Worm (Caenorhabditis elegans) whole organism, L2 larva: ENCODE results near the gene C56A3.4.

Source experiments
- C34F6.9 ChIP-seq: fragments of 150-350 bp; optimal IDR thresholded peaks from 2 replicates; lab custom pipeline; 2014; ENCODE audit warnings: missing biosample characterization, missing genetic modification characterization
- F13H6.1 ChIP-seq: sonication (generic microtip); optimal IDR thresholded peaks from 2 replicates; lab custom pipeline; 2016; ENCODE audit warnings: missing genetic modification characterization, missing compliant biosample characterization
- R02D3.7 ChIP-seq: fragments of 150-350 bp; optimal IDR thresholded peaks from 2 replicates; lab custom pipeline; 2014; ENCODE audit warnings: missing biosample characterization, missing genetic modification characterization
- Y55F3AM.14 ChIP-seq: fragments of 200-800 bp; sonication (Bioruptor generic); optimal IDR thresholded peaks from 2 replicates; lab custom pipeline; 2018; ENCODE audit warnings: mild to moderate bottlenecking, missing genetic modification characterization, missing compliant biosample characterization
- ZK546.5 ChIP-seq: sonication (generic microtip); optimal IDR thresholded peaks from 2 replicates; lab custom pipeline; 2017; ENCODE audit warnings: missing biosample characterization, missing genetic modification characterization
- alr-1 ChIP-seq: fragments of 150-350 bp; optimal IDR thresholded peaks from 2 replicates; lab custom pipeline; 2014; ENCODE audit warnings: missing biosample characterization, missing genetic modification characterization
- aly-2 ChIP-seq: fragments of 150-350 bp; optimal IDR thresholded peaks from 2 replicates; lab custom pipeline; 2014; ENCODE audit warnings: missing biosample characterization, missing genetic modification characterization
- ama-1 ChIP-seq: fragments of 150-350 bp; optimal IDR thresholded peaks from 2 replicates; lab custom pipeline; 2018; ENCODE audit warnings: inconsistent platforms
- ceh-16 ChIP-seq: fragments of 150-350 bp; optimal IDR thresholded peaks from 2 replicates; lab custom pipeline; 2014; ENCODE audit warnings: missing biosample characterization, missing genetic modification characterization
- ceh-82 ChIP-seq: fragments of 150-350 bp; optimal IDR thresholded peaks from 2 replicates; lab custom pipeline; 2014; ENCODE audit warnings: missing biosample characterization, missing genetic modification characterization
- crh-2 ChIP-seq: sonication (generic microtip); optimal IDR thresholded peaks from 2 replicates; lab custom pipeline; 2017; ENCODE audit warnings: missing biosample characterization, missing genetic modification characterization
- dmd-4 ChIP-seq: sonication (generic microtip); optimal IDR thresholded peaks from 2 replicates; lab custom pipeline; 2017; ENCODE audit warnings: missing biosample characterization, missing genetic modification characterization
- egl-27 ChIP-seq: sonication (generic microtip); optimal IDR thresholded peaks from 3 replicates; lab custom pipeline; 2017; ENCODE audit warnings: missing biosample characterization, missing genetic modification reagents, missing genetic modification characterization
- elt-3 ChIP-seq: sonication (generic microtip); optimal IDR thresholded peaks from 2 replicates; lab custom pipeline; 2017; ENCODE audit warnings: missing biosample characterization, missing genetic modification characterization
- fos-1 ChIP-seq: fragments of 150-350 bp; optimal IDR thresholded peaks from 2 replicates; lab custom pipeline; 2014; ENCODE audit warnings: missing biosample characterization, missing genetic modification characterization
- gmeb-1 ChIP-seq: fragments of 150-350 bp; optimal IDR thresholded peaks from 2 replicates; lab custom pipeline; 2014; ENCODE audit warnings: missing biosample characterization, missing genetic modification characterization
- lin-11 ChIP-seq: fragments of 150-350 bp; sonication (generic microtip); optimal IDR thresholded peaks from 2 replicates; lab custom pipeline; 2014; ENCODE audit warnings: missing biosample characterization, missing genetic modification characterization, inconsistent platforms, mixed read lengths
- lin-13 ChIP-seq: fragments of 150-350 bp; optimal IDR thresholded peaks from 2 replicates; lab custom pipeline; 2014; ENCODE audit warnings: missing biosample characterization, missing genetic modification reagents, missing genetic modification characterization
- lsy-2 ChIP-seq, 2 experiments: fragments of 150-350 bp in 1 of 2; sonication (generic microtip) in 1 of 2; optimal IDR thresholded peaks; 2 replicates each; lab custom pipeline; 2014 to 2017; ENCODE audit warnings: missing biosample characterization in 2 of 2, missing genetic modification characterization in 2 of 2
- mab-5 ChIP-seq: fragments of 150-350 bp; optimal IDR thresholded peaks from 2 replicates; lab custom pipeline; 2014; ENCODE audit warnings: missing biosample characterization, missing genetic modification characterization
- mbf-1 ChIP-seq: sonication (generic microtip); optimal IDR thresholded peaks from 2 replicates; lab custom pipeline; 2017; ENCODE audit warnings: missing biosample characterization, missing genetic modification characterization
- nhr-10 ChIP-seq: sonication (generic microtip); optimal IDR thresholded peaks from 2 replicates; lab custom pipeline; 2017; ENCODE audit warnings: missing biosample characterization, missing genetic modification characterization
- nhr-12 ChIP-seq: fragments of 150-350 bp; optimal IDR thresholded peaks from 2 replicates; lab custom pipeline; 2014; ENCODE audit warnings: missing biosample characterization, missing genetic modification characterization
- nhr-21 ChIP-seq: fragments of 150-350 bp; optimal IDR thresholded peaks from 2 replicates; lab custom pipeline; 2014; ENCODE audit warnings: missing biosample characterization, missing genetic modification characterization
- nhr-23 ChIP-seq: fragments of 150-350 bp; optimal IDR thresholded peaks from 2 replicates; lab custom pipeline; 2014; ENCODE audit warnings: missing biosample characterization, missing genetic modification reagents, missing genetic modification characterization
- nhr-237 ChIP-seq: fragments of 150-350 bp; optimal IDR thresholded peaks from 2 replicates; lab custom pipeline; 2014; ENCODE audit warnings: missing biosample characterization, missing genetic modification characterization
- nhr-25 ChIP-seq: fragments of 150-350 bp; sonication (generic microtip); optimal IDR thresholded peaks from 3 replicates; lab custom pipeline; 2014; ENCODE audit warnings: missing biosample characterization, missing genetic modification characterization
- nhr-6 ChIP-seq: fragments of 150-350 bp; optimal IDR thresholded peaks from 2 replicates; lab custom pipeline; 2014; ENCODE audit warnings: missing biosample characterization, missing genetic modification characterization
- peb-1 ChIP-seq: fragments of 150-350 bp; optimal IDR thresholded peaks from 2 replicates; lab custom pipeline; 2014; ENCODE audit warnings: missing biosample characterization, missing genetic modification characterization
- sma-3 ChIP-seq: sonication (generic microtip); optimal IDR thresholded peaks from 2 replicates; lab custom pipeline; 2016; ENCODE audit warnings: missing genetic modification reagents, missing genetic modification characterization, missing compliant biosample characterization
- sma-9 ChIP-seq, 2 experiments: fragments of 150-350 bp in 1 of 2; sonication (generic microtip) in 1 of 2; optimal IDR thresholded peaks; 2 replicates each; lab custom pipeline; 2014 to 2016; ENCODE audit warnings: missing genetic modification characterization in 2 of 2, mild to moderate bottlenecking in 1 of 2, missing biosample characterization in 1 of 2, missing compliant biosample characterization in 1 of 2, missing genetic modification reagents in 1 of 2, moderate library complexity in 1 of 2
- unc-39 ChIP-seq: fragments of 150-350 bp; optimal IDR thresholded peaks from 2 replicates; lab custom pipeline; 2014; ENCODE audit warnings: missing biosample characterization, missing genetic modification characterization
- unc-62 ChIP-seq: fragments of 150-350 bp; optimal IDR thresholded peaks from 2 replicates; lab custom pipeline; 2014; ENCODE audit warnings: missing biosample characterization, missing genetic modification reagents, missing genetic modification characterization
- zag-1 ChIP-seq: fragments of 150-350 bp; optimal IDR thresholded peaks from 2 replicates; lab custom pipeline; 2014; ENCODE audit warnings: missing biosample characterization, missing genetic modification characterization
- ztf-1 ChIP-seq: fragments of 200-800 bp; sonication (Bioruptor generic); conservative IDR thresholded peaks from 2 replicates; pipeline ENCODE4 v1.3.6; 2022; ENCODE audit warnings: missing genetic modification characterization, missing compliant biosample characterization
- ztf-4 ChIP-seq: fragments of 150-350 bp; optimal IDR thresholded peaks from 2 replicates; lab custom pipeline; 2014; ENCODE audit warnings: missing biosample characterization, missing genetic modification characterization

C56A3.4 gene

DNA sequence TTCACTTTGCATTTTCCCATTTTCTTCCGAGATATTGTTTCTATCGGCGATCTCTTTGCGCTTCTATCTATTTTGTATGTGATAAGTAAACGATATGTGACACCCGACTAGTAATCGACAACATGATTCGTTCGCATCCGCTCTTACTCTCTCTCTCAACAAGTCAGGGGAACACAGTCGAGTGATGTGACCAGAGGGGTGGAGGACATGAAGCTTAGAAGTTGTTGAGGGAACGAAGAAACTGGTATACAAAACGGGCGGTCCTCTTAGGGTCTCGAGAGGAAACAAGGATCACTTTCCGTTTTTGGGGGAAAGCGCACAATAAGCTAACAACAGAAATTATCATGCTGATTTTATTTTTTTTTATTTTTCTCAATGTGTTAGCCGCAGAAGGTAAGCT, 41.5 kb upstream of the C56A3.4 start, which contains the start of gene F53F4.4:
F53F4.4 (plus strand) TSS at position 301 of the 400 bp plus-strand sequence.
- TF ChIP-seq mab-5 (tag; lab: Kevin White, UChicago), result no peak
- no peak for TF ChIP-seq lin-13 (GFP tag; lab: Kevin White, UChicago)
- TF ChIP-seq nhr-10 (tag; lab: Kevin White, UChicago), result no peak
- TF ChIP-seq nhr-21 (tag; lab: Kevin White, UChicago), result no peak
- TF ChIP-seq peb-1 (tag; lab: Kevin White, UChicago), result no peak
- no peak for TF ChIP-seq R02D3.7
- TF ChIP-seq elt-3 (tag; lab: Kevin White, UChicago), result no peak
- TF ChIP-seq aly-2 (tag; lab: Kevin White, UChicago), result no peak
- TF ChIP-seq lin-11 (tag; lab: Kevin White, UChicago), result no peak
- TF ChIP-seq dmd-4 (tag; lab: Kevin White, UChicago), result no peak
- no peak for TF ChIP-seq mbf-1 (tag; lab: Kevin White, UChicago)
- no peak for TF ChIP-seq ztf-1 (GFP tag; lab: Robert Waterston, UW)
- no peak for TF ChIP-seq unc-39 (tag; lab: Kevin White, UChicago)
- TF ChIP-seq nhr-237 (tag; lab: Kevin White, UChicago), result no peak
- TF ChIP-seq zag-1, result no peak
- TF ChIP-seq egl-27 (tag; lab: Kevin White, UChicago), result no peak

DNA sequence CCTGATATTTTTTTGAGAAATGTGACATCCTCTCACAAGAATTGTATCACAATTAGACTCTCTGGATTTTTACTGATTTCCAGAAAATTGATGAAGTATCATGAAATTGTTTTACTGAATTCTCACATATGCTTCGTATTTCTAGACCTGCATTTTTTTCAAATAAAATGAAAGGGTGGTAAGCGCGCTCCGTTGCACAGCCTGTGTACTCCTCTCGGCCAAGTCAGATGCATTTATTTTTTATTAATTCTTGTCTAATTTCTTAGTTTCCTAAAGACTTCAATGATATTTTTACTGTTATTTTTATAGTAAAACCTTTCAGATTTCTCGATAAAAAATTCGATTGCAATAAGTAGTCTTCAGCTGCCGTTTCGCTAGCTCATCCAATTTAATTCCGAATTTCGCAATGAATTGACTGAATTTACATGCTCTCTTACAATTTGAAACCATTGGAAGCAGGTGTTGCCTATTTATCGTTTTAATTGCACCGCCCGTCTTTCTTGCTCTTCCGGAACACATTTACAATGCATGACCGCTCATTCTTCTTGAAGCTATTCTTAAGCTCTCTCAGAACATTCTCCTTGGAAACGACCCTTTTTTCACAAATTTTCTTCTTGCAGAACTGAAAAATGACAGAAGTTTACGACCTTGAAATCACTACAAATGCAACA, 40.1 kb upstream of the C56A3.4 start, which contains the start of gene tbcb-1:
tbcb-1 (plus strand) TSS at position 621 of the 671 bp plus-strand sequence.
- TF ChIP-seq alr-1 (tag; lab: Kevin White, UChicago) (no peak), C34F6.9 (peak; percentile 49), sma-9 (GFP tag; optimal IDR thresholded peaks at IDR 0.05; lab: Kevin White, UChicago) (peak; percentile 31), sma-9 (tag; optimal IDR thresholded peaks at IDR 0.05; lab: Kevin White, UChicago) (no peak), gmeb-1 (tag; lab: Kevin White, UChicago) (peak; percentile 35), zag-1 (no peak), ama-1 (lab: Kevin White, UChicago) (no peak), Y55F3AM.14 (no peak), fos-1 (tag; lab: Kevin White, UChicago) (no peak), ztf-4 (tag; lab: Kevin White, UChicago) (no peak), unc-62 (no peak), nhr-6 (no peak), elt-3 (tag; lab: Kevin White, UChicago) (no peak), sma-3 (GFP tag; lab: Kevin White, UChicago) (peak; percentile 8), egl-27 (tag; lab: Kevin White, UChicago) (no peak), crh-2 (tag; lab: Kevin White, UChicago) (no peak), nhr-12 (tag; lab: Kevin White, UChicago) (no peak), ceh-16 (no peak), lsy-2 (tag; optimal IDR thresholded peaks at IDR 0.05; lab: Kevin White, UChicago) (peak in 1 of 2 experiments; percentile 55), F13H6.1 (tag; lab: Kevin White, UChicago) (no peak), nhr-25 (tag; lab: Kevin White, UChicago) (peak; percentile 35), ztf-1 (GFP tag; lab: Robert Waterston, UW) (no peak)

DNA sequence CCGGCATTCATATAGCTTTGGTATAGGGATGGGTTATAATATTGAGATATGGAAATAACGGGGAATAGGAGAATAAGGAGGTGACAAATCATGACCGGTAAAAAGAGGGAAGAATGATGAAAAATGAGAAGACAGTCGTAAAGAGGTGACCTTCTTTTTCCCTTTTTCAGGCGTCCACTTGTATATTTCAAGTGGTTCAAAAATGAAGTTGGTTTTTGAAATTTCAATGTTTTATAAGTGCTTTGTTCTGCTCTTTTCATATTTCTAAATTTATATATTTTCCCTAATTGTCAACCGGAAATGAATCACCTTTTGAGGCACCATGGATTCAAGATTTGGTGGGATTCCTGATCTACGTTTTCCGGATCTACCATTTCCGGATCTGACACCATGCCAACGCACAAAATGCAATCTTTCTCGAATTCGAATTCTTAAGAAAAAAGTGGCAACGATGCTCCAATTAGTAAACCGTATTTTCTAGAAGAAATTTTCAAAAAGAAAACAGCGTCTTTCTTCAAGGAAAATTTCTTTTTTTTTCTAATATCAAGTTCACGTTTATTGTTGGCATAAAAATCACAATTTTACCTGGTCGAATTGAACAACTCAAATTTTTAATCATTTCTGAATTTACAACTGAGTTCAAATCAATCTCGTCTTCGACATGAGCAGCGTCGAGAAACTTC, 38.1 kb upstream of the C56A3.4 start, which contains the start of the genes F53F4.2 and F53F4.18:
F53F4.2 (minus strand) TSS at position 101 of the 683 bp plus-strand sequence.
F53F4.18 (plus strand) TSS at position 633 of the 683 bp plus-strand sequence.
- TF ChIP-seq dmd-4 (tag; lab: Kevin White, UChicago), result no peak
- TF ChIP-seq elt-3 (tag; lab: Kevin White, UChicago), result no peak

DNA sequence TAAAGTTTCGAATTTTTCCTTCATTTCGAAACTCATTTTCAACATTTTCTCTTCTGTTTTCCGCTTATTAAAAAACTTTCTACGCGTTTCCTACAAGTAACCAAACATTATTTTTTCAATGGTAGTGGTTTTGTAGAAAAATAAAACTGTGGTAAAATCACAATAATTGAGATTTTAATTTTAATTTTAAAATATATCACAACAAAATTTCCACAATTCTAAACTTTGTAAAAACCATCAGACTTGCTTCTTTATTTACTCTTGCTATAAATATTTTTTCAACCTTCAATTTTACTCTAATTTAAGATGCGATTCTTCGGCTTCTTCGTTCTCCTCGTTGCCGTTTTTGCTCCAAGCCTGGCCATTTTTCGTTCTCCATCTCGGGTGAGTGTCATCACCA, 36.3 kb upstream of the C56A3.4 start, which contains the start of gene F53F4.17:
F53F4.17 (plus strand) TSS at position 301 of the 400 bp plus-strand sequence.
- no peak for TF ChIP-seq ztf-4 (tag; lab: Kevin White, UChicago)
- no peak for TF ChIP-seq unc-39 (tag; lab: Kevin White, UChicago)
- no peak for TF ChIP-seq Y55F3AM.14
- no peak for TF ChIP-seq ceh-82 (tag; lab: Kevin White, UChicago)
- no peak for TF ChIP-seq nhr-21 (tag; lab: Kevin White, UChicago)
- TF ChIP-seq fos-1 (tag; lab: Kevin White, UChicago), result no peak
- TF ChIP-seq dmd-4 (tag; lab: Kevin White, UChicago), result no peak
- TF ChIP-seq nhr-23 (tag; lab: Kevin White, UChicago), result no peak
- TF ChIP-seq ceh-16, result no peak
- TF ChIP-seq C34F6.9, result no peak
- no peak for TF ChIP-seq ZK546.5
- no peak for TF ChIP-seq sma-9 (GFP tag; optimal IDR thresholded peaks at IDR 0.05; lab: Kevin White, UChicago)
- no peak for TF ChIP-seq sma-9 (tag; optimal IDR thresholded peaks at IDR 0.05; lab: Kevin White, UChicago)
